Fruit fly (Drosophila melanogaster): ENCODE data around the gene gudu.

DNA sequence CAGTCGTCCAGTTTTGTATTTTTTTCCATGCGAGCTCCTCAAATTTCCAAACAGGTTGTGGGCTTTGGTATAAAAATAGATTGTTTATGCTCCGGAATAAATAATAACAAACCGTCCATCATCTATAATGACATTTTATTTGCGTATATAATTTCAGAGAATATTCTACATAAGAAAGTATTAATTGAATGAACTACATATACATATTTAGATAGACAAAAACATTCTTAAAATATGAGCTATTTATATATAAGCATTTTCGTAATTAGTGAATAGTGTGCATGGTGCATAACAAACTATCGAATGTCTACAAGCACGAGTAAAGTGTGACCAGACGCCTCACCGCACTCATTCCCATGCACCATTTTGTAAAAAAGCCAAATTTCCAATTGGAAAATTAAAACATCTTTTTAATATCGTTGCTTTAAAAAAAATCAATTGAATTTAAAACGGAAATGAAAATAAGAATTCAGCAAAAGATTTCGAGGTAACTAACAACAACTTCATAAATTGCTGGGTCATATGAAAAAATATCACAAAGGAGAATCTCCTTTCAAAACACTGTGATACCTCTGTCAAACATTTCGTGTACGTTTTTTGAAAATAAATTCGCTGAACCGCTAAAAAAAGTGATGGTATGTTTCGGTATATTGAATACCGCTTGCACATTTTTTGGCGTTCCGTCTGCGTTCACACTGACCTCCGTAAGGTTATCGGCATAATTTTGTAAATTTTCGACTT lies 38.2 kb downstream of the gudu start, which contains the start of gene muc:
- TF ChIP-seq CG16813 (GFP tag; IDR thresholded peaks at IDR 0.05; ENCODE audit: partially characterized antibody), result peak; percentile 74
- TF ChIP-seq Dref (GFP tag; IDR thresholded peaks at IDR 0.05), result peak; percentile 46
- no peak for TF ChIP-seq wek (GFP tag; optimal IDR thresholded peaks at IDR 0.05)
- TF ChIP-seq CG32767 (GFP tag; IDR thresholded peaks at IDR 0.05), result no peak
- peak; percentile 33 for TF ChIP-seq CG15601 (tag; optimal IDR thresholded peaks at IDR 0.05)

Data from whole organism, embryonic.